Fruit fly (Drosophila melanogaster): Measurements from ENCODE around the gene modSP.
A peak's percentile ranks its signal among the peaks of the same experiment; 100 is the strongest.

Gene modSP

DNA sequence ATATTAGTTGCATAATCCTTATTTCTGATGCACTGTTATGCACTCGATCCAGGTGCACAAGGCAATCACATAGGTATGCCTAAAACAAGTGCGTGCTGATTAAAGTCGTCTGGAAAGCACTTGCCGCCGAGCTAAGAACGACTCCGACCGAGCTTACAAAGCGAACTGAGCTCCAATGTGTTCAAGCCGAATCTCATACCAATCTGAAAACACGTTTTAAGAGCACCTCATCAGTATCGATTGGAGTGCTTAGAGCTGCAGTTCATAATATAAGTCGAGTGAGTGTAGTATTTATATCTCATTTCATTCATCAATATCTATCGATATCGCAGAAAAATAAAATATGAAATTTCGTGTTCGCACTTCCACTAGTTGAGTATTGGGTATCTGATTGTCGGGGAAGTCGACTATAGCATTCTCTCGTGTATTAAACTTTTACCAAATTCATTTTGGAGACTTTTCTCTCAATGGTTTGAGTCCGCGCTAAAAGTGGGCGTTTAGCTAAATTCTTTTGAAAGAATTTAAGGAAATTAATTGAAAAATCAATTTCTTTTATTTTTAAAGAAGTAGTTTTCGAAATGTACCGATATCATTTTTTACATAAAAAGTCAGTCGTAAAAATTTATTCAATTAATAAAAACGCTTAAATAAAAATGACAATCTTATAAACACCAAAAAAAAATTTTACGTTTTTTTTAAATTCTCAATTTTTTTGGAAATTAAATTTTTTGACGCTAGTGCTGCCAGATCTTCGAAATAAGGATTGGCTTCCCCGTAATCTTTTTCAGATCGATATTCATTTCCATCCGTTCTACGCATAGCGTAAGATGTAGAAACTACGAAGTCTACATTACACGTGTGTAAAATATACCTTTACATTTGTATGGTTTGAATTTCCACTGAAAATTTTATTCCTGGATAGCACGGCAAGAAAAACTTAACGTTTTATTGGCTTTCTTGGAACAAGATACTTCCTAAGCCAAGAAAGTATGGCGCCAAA, at the start of gene modSP (continued):
- TF ChIP-seq CG14965 (GFP tag; optimal IDR thresholded peaks at IDR 0.05; ENCODE audit: borderline replicate concordance), result no peak
- no peak for TF ChIP-seq jigr1 (GFP tag; IDR thresholded peaks at IDR 0.05)

DNA sequence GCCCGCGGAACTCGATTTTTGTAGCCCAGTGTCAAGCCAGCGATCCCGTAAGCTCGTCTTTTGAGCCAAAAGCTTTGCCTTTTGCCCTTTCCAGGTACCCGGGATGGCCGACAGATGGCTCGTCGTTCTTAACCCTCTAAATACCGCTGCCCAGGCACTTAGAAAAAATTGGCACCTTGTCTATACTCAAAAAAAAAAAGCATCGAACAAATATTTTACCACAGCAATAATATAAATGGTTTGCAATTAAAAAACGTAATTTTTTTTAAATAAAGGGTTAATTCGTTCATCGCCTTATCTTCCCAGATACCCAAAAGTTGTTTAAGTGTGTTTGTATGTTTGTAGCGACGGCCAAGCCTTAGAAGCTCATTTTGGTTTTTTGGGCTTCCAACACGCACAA, 48.8 kb upstream of the modSP start:
- TF ChIP-seq CG2199 (GFP tag; IDR thresholded peaks at IDR 0.05) (no peak), hb (GFP tag; IDR thresholded peaks at IDR 0.05; ENCODE audit: partially characterized antibody) (no peak), CG17186 (GFP tag; optimal IDR thresholded peaks at IDR 0.05) (no peak), Atf3 (GFP tag; optimal IDR thresholded peaks at IDR 0.05) (peak; percentile 13), slou (GFP tag; optimal IDR thresholded peaks at IDR 0.05) (peak; percentile 29), bigmax (GFP tag; optimal IDR thresholded peaks at IDR 0.05) (no peak), CG2875 (GFP tag; optimal IDR thresholded peaks at IDR 0.05) (no peak), CG4282 (GFP tag; optimal IDR thresholded peaks at IDR 0.05) (no peak), Fer3 (tag; optimal IDR thresholded peaks at IDR 0.05) (peak; percentile 29), CG6854 (GFP tag; optimal IDR thresholded peaks at IDR 0.05) (no peak), CG10431 (GFP tag; optimal IDR thresholded peaks at IDR 0.05) (no peak), CG4404 (GFP tag; IDR thresholded peaks at IDR 0.05) (peak; percentile 42; the same call in 1 of the 2 replicates), CG12299 (tag; optimal IDR thresholded peaks at IDR 0.05) (no peak), Oli (tag; optimal IDR thresholded peaks at IDR 0.05) (peak; percentile 35), MTF-1 (GFP tag; optimal IDR thresholded peaks at IDR 0.05; ENCODE audit: borderline replicate concordance) (no peak), E2f2 (GFP tag; IDR thresholded peaks at IDR 0.05) (0 out of 2 replicates have a peak, but pooled peaks have one; percentile 9), ERR (GFP tag; optimal IDR thresholded peaks at IDR 0.05) (no peak), aop (GFP tag; IDR thresholded peaks at IDR 0.05) (no peak), caup (GFP tag; optimal IDR thresholded peaks at IDR 0.05; ENCODE audit: severe bottlenecking) (no peak), CG4360 (GFP tag; IDR thresholded peaks at IDR 0.05) (no peak), dpn (GFP tag; optimal IDR thresholded peaks at IDR 0.05) (peak; percentile 20 to 48), CG11696 (GFP tag; IDR thresholded peaks at IDR 0.05) (0 out of 2 replicates have a peak, but pooled peaks have one; percentile 14), CG1647 (GFP tag; optimal IDR thresholded peaks at IDR 0.05) (no peak), Dfd (GFP tag; optimal IDR thresholded peaks at IDR 0.05) (no peak), CG10209 (GFP tag; optimal IDR thresholded peaks at IDR 0.05) (peak; percentile 32), CG32767 (GFP tag; IDR thresholded peaks at IDR 0.05) (no peak), D (optimal IDR thresholded peaks at IDR 0.05) (no peak), D (GFP tag; optimal IDR thresholded peaks at IDR 0.05) (no peak), hkb (optimal IDR thresholded peaks at IDR 0.05) (no peak), hkb (GFP tag; IDR thresholded peaks at IDR 0.05) (no peak), Chrac-16 (GFP tag; optimal IDR thresholded peaks at IDR 0.05) (peak; percentile 30), Sry-β (GFP tag; optimal IDR thresholded peaks at IDR 0.05) (no peak), Mes4 (GFP tag; optimal IDR thresholded peaks at IDR 0.05) (no peak), Usf (GFP tag; optimal IDR thresholded peaks at IDR 0.05) (no peak), Camta (GFP tag; optimal IDR thresholded peaks at IDR 0.05) (no peak), dmrt11E (tag; optimal IDR thresholded peaks at IDR 0.05) (no peak), ato (GFP tag; IDR thresholded peaks at IDR 0.05; ENCODE audit: partially characterized antibody) (no peak), CG11560 (tag; IDR thresholded peaks at IDR 0.05) (no peak), gcm2 (GFP tag; optimal IDR thresholded peaks at IDR 0.05) (no peak), az2 (GFP tag; optimal IDR thresholded peaks at IDR 0.05) (peak; percentile 14), CG15479 (GFP tag; optimal IDR thresholded peaks at IDR 0.05) (no peak), CG31441 (GFP tag; IDR thresholded peaks at IDR 0.05) (peak; percentile 23; the same call in 1 of the 2 replicates), CG14441 (GFP tag; IDR thresholded peaks at IDR 0.05) (peak; percentile 58), CG10274 (GFP tag; optimal IDR thresholded peaks at IDR 0.05) (no peak), org-1 (GFP tag; optimal IDR thresholded peaks at IDR 0.05) (no peak)
